Worm (Caenorhabditis elegans) whole organism, L2 larva: ENCODE data around the gene str-260.
"Not testable (repeated sequence)": the region's sequence is repeated elsewhere in the genome, so short reads cannot be mapped to it uniquely, and the experiment has no call there.

Experiments used
- C34F6.9 ChIP-seq: fragments of 150-350 bp; optimal IDR thresholded peaks from 2 replicates; lab custom pipeline; 2014; ENCODE audit warnings: missing biosample characterization, missing genetic modification characterization
- F13H6.1 ChIP-seq: sonication (generic microtip); optimal IDR thresholded peaks from 2 replicates; lab custom pipeline; 2016; ENCODE audit warnings: missing genetic modification characterization, missing compliant biosample characterization
- ZK546.5 ChIP-seq: sonication (generic microtip); optimal IDR thresholded peaks from 2 replicates; lab custom pipeline; 2017; ENCODE audit warnings: missing biosample characterization, missing genetic modification characterization
- aly-2 ChIP-seq: fragments of 150-350 bp; optimal IDR thresholded peaks from 2 replicates; lab custom pipeline; 2014; ENCODE audit warnings: missing biosample characterization, missing genetic modification characterization
- ama-1 ChIP-seq: fragments of 150-350 bp; optimal IDR thresholded peaks from 2 replicates; lab custom pipeline; 2018; ENCODE audit warnings: inconsistent platforms
- blmp-1 ChIP-seq: sonication (generic microtip); optimal IDR thresholded peaks from 2 replicates; lab custom pipeline; 2017; ENCODE audit warnings: missing genetic modification characterization, mild to moderate bottlenecking, missing compliant biosample characterization, antibody characterized with exemption, moderate library complexity; ENCODE audit not compliant: insufficient read depth
- ceh-16 ChIP-seq: fragments of 150-350 bp; optimal IDR thresholded peaks from 2 replicates; lab custom pipeline; 2014; ENCODE audit warnings: missing biosample characterization, missing genetic modification characterization
- ceh-82 ChIP-seq: fragments of 150-350 bp; optimal IDR thresholded peaks from 2 replicates; lab custom pipeline; 2014; ENCODE audit warnings: missing biosample characterization, missing genetic modification characterization
- elt-1 ChIP-seq: fragments of 150-350 bp; optimal IDR thresholded peaks from 2 replicates; lab custom pipeline; 2014; ENCODE audit warnings: missing biosample characterization, missing genetic modification characterization
- elt-3 ChIP-seq: sonication (generic microtip); optimal IDR thresholded peaks from 2 replicates; lab custom pipeline; 2017; ENCODE audit warnings: missing biosample characterization, missing genetic modification characterization
- gmeb-1 ChIP-seq: fragments of 150-350 bp; optimal IDR thresholded peaks from 2 replicates; lab custom pipeline; 2014; ENCODE audit warnings: missing biosample characterization, missing genetic modification characterization
- lin-11 ChIP-seq: fragments of 150-350 bp; sonication (generic microtip); optimal IDR thresholded peaks from 2 replicates; lab custom pipeline; 2014; ENCODE audit warnings: missing biosample characterization, missing genetic modification characterization, inconsistent platforms, mixed read lengths
- lin-39 ChIP-seq: fragments of 150-350 bp; optimal IDR thresholded peaks from 2 replicates; lab custom pipeline; 2014; ENCODE audit warnings: missing biosample characterization, missing genetic modification reagents, missing genetic modification characterization
- mbf-1 ChIP-seq: sonication (generic microtip); optimal IDR thresholded peaks from 2 replicates; lab custom pipeline; 2017; ENCODE audit warnings: missing biosample characterization, missing genetic modification characterization
- mdl-1 ChIP-seq, 2 experiments: fragments of 150-350 bp in 1 of 2; sonication (generic microtip) in 1 of 2; optimal IDR thresholded peaks; 2 replicates each; lab custom pipeline; 2017; ENCODE audit warnings: missing biosample characterization in 2 of 2, missing genetic modification characterization in 2 of 2
- nhr-10 ChIP-seq: sonication (generic microtip); optimal IDR thresholded peaks from 2 replicates; lab custom pipeline; 2017; ENCODE audit warnings: missing biosample characterization, missing genetic modification characterization
- nhr-129 ChIP-seq: fragments of 150-350 bp; optimal IDR thresholded peaks from 2 replicates; lab custom pipeline; 2014; ENCODE audit warnings: missing biosample characterization, missing genetic modification characterization
- nhr-21 ChIP-seq: fragments of 150-350 bp; optimal IDR thresholded peaks from 2 replicates; lab custom pipeline; 2014; ENCODE audit warnings: missing biosample characterization, missing genetic modification characterization
- nhr-237 ChIP-seq: fragments of 150-350 bp; optimal IDR thresholded peaks from 2 replicates; lab custom pipeline; 2014; ENCODE audit warnings: missing biosample characterization, missing genetic modification characterization
- nhr-25 ChIP-seq: fragments of 150-350 bp; sonication (generic microtip); optimal IDR thresholded peaks from 3 replicates; lab custom pipeline; 2014; ENCODE audit warnings: missing biosample characterization, missing genetic modification characterization
- nhr-77 ChIP-seq: fragments of 150-350 bp; optimal IDR thresholded peaks from 2 replicates; lab custom pipeline; 2014; ENCODE audit warnings: missing biosample characterization, missing genetic modification characterization
- peb-1 ChIP-seq: fragments of 150-350 bp; optimal IDR thresholded peaks from 2 replicates; lab custom pipeline; 2014; ENCODE audit warnings: missing biosample characterization, missing genetic modification characterization
- sem-4 ChIP-seq: fragments of 150-350 bp; optimal IDR thresholded peaks from 2 replicates; lab custom pipeline; 2014; ENCODE audit warnings: missing biosample characterization, missing genetic modification reagents, missing genetic modification characterization
- skn-1 ChIP-seq: sonication (generic microtip); optimal IDR thresholded peaks from 2 replicates; lab custom pipeline; 2017; ENCODE audit warnings: missing biosample characterization, missing genetic modification characterization
- sma-9 ChIP-seq, 2 experiments: fragments of 150-350 bp in 1 of 2; sonication (generic microtip) in 1 of 2; optimal IDR thresholded peaks; 2 replicates each; lab custom pipeline; 2014 to 2016; ENCODE audit warnings: missing genetic modification characterization in 2 of 2, mild to moderate bottlenecking in 1 of 2, missing biosample characterization in 1 of 2, missing compliant biosample characterization in 1 of 2, missing genetic modification reagents in 1 of 2, moderate library complexity in 1 of 2
- snpc-4 ChIP-seq: fragments of 150-350 bp; optimal IDR thresholded peaks from 2 replicates; lab custom pipeline; 2014; ENCODE audit warnings: missing biosample characterization, missing genetic modification characterization
- unc-39 ChIP-seq: fragments of 150-350 bp; optimal IDR thresholded peaks from 2 replicates; lab custom pipeline; 2014; ENCODE audit warnings: missing biosample characterization, missing genetic modification characterization
- unc-55 ChIP-seq: fragments of 150-350 bp; sonication (generic microtip); optimal IDR thresholded peaks from 3 replicates; lab custom pipeline; 2014; ENCODE audit warnings: missing biosample characterization, missing genetic modification reagents, missing genetic modification characterization
- zag-1 ChIP-seq: fragments of 150-350 bp; optimal IDR thresholded peaks from 2 replicates; lab custom pipeline; 2014; ENCODE audit warnings: missing biosample characterization, missing genetic modification characterization
- ztf-1 ChIP-seq: fragments of 200-800 bp; sonication (Bioruptor generic); conservative IDR thresholded peaks from 2 replicates; pipeline ENCODE4 v1.3.6; 2022; ENCODE audit warnings: missing genetic modification characterization, missing compliant biosample characterization
- ztf-4 ChIP-seq: fragments of 150-350 bp; optimal IDR thresholded peaks from 2 replicates; lab custom pipeline; 2014; ENCODE audit warnings: missing biosample characterization, missing genetic modification characterization

str-260 gene

DNA sequence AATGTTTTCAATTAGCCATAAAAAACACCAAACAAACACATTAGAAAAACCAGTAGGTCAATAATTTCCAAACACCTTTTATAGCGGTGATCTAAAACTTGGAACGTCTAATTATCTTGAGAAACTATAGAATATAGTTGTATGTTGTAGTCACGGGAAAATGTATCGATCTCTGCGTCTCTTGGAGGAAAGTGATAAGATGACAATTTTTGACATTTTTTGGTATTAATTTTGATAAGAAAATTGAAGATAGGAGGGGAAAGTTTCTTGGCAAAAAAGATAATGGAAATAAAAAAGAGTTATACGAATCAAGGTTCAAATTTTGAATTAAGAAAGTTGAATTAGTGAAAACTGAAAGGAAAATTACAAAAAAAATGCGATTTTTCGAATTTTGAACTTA, 21.2 kb upstream of the str-260 start (continued):
- no peak for TF ChIP-seq unc-39
- TF ChIP-seq, all 48 proteins: peak for 6

- not testable (repeated sequence) for TF ChIP-seq mbf-1 (tag; lab: Kevin White, UChicago); snpc-4; unc-55 (GFP tag; lab: Kevin White, UChicago)
- TF ChIP-seq, all 48 proteins: peak for 0; not testable (repeated sequence) for 48
Measured at ce11 chrV:3506252-3506651, 20.7 kb upstream of the str-260 start, which contains the start of gene ugt-64. TSS of gene ugt-64 (minus strand) at chrV:3506352.

ce11 chrV:3507691-3508090, 19.3 kb upstream of the str-260 start, which contains the start of gene str-225:
TSS of gene str-225 (plus strand) at chrV:3507822.
- TF ChIP-seq lin-39 (tag; lab: Kevin White, UChicago) (no peak), ceh-82 (tag; lab: Kevin White, UChicago) (no peak), mdl-1 (tag; optimal IDR thresholded peaks at IDR 0.05; lab: Kevin White, UChicago) (no peak), zag-1 (tag; lab: Kevin White, UChicago) (no peak), nhr-10 (no peak), lin-11 (tag; lab: Kevin White, UChicago) (no peak), snpc-4 (no peak), ztf-4 (no peak), nhr-21 (tag; lab: Kevin White, UChicago) (no peak), sma-9 (GFP tag; optimal IDR thresholded peaks at IDR 0.05; lab: Kevin White, UChicago) (no peak), sma-9 (tag; optimal IDR thresholded peaks at IDR 0.05; lab: Kevin White, UChicago) (no peak), skn-1 (tag; lab: Kevin White, UChicago) (no peak), gmeb-1 (tag; lab: Kevin White, UChicago) (no peak), F13H6.1 (tag; lab: Kevin White, UChicago) (no peak), nhr-77 (tag; lab: Kevin White, UChicago) (no peak), nhr-25 (no peak), C34F6.9 (no peak), ama-1 (no peak), blmp-1 (tag; lab: Kevin White, UChicago) (no peak), ZK546.5 (no peak), aly-2 (no peak)

- TF ChIP-seq ZK546.5, result no peak
Measured at ce11 chrV:3509878-3510277, 17.1 kb upstream of the str-260 start, which contains the start of gene str-228. TSS of gene str-228 (plus strand) at chrV:3510178.

- TF ChIP-seq elt-3 (tag; lab: Kevin White, UChicago), result no peak
- TF ChIP-seq nhr-237 (tag; lab: Kevin White, UChicago), result no peak
- no peak for TF ChIP-seq ceh-16 (tag; lab: Kevin White, UChicago)
- TF ChIP-seq nhr-25, result no peak
- TF ChIP-seq zag-1 (tag; lab: Kevin White, UChicago), result no peak
- no peak for TF ChIP-seq aly-2
- TF ChIP-seq nhr-77 (tag; lab: Kevin White, UChicago), result no peak
- TF ChIP-seq nhr-10, result no peak
- TF ChIP-seq peb-1 (tag; lab: Kevin White, UChicago), result no peak
- no peak for TF ChIP-seq blmp-1 (tag; lab: Kevin White, UChicago)
- no peak for TF ChIP-seq ama-1
- TF ChIP-seq nhr-129 (tag; lab: Kevin White, UChicago), result no peak
- TF ChIP-seq ztf-1, result no peak
- no peak for TF ChIP-seq elt-1 (tag; lab: Kevin White, UChicago)
- TF ChIP-seq unc-55 (GFP tag; lab: Kevin White, UChicago), result no peak
- no peak for TF ChIP-seq lin-11 (tag; lab: Kevin White, UChicago)
- no peak for TF ChIP-seq sem-4 (tag; lab: Kevin White, UChicago)
Measured at ce11 chrV:3512381-3512780, 14.6 kb upstream of the str-260 start, which contains the start of gene str-226. TSS of gene str-226 (plus strand) at chrV:3512681.

DNA sequence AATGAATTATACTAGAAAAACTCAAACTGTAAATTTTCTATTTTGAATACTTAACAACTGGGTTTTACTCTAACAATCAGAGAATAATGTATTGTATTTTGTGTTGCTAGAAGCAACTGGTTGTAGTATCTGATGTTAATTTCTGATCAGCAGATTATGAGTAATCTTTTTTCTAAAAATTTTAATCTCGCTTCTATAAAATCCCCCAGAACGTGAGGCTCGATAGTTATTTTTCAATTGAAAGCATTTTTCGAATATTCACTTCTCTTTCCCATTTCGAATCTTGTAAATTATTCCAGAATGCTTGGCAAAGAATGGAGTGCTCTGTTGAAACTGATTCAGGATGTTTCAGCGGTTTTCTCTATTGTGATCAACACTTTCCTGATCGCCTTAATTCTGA, 9.1 kb upstream of the str-260 start, which contains the start of gene str-227:
Gene str-227, plus strand, starts transcription at position 301 of the 400 bp plus-strand sequence.
- TF ChIP-seq nhr-21 (tag; lab: Kevin White, UChicago) (no peak), lin-11 (tag; lab: Kevin White, UChicago) (no peak), ceh-16 (tag; lab: Kevin White, UChicago) (no peak), skn-1 (tag; lab: Kevin White, UChicago) (no peak)
